Worm (Caenorhabditis elegans) whole organism, young adult: ENCODE data around the gene hcp-3.
A peak's percentile ranks its signal among the peaks of the same experiment; 100 is the strongest.

ENCODE experiments used
- C17E4.6 ChIP-seq: fragments of 200-800 bp; sonication (Bioruptor generic); IDR thresholded peaks from 2 replicates; pipeline ENCODE4 v1.3.6; 2022; ENCODE audit warnings: missing genetic modification reagents, missing genetic modification characterization, missing compliant biosample characterization
- D2030.7 ChIP-seq: fragments of 200-800 bp; sonication (Bioruptor generic); IDR thresholded peaks from 2 replicates; pipeline ENCODE4 v1.3.6; 2022; ENCODE audit warnings: missing genetic modification reagents, missing genetic modification characterization, missing compliant biosample characterization
- F23B12.7 ChIP-seq: sonication (generic microtip); optimal IDR thresholded peaks from 2 replicates; lab custom pipeline; 2017; ENCODE audit warnings: missing genetic modification characterization, mild to moderate bottlenecking, missing compliant biosample characterization, antibody characterized with exemption, moderate library complexity; ENCODE audit not compliant: insufficient read depth
- F39B2.1 ChIP-seq: fragments of 200-800 bp; sonication (Bioruptor generic); IDR thresholded peaks from 2 replicates; pipeline ENCODE4 v1.3.6; 2022; ENCODE audit warnings: missing genetic modification reagents, missing genetic modification characterization, missing compliant biosample characterization
- F52B5.7 ChIP-seq: sonication (generic microtip); optimal IDR thresholded peaks from 2 replicates; lab custom pipeline; 2016; ENCODE audit warnings: mild to moderate bottlenecking, missing genetic modification characterization, missing compliant biosample characterization
- F57A8.1 ChIP-seq: fragments of 200-800 bp; sonication (Bioruptor generic); optimal IDR thresholded peaks from 2 replicates; lab custom pipeline; 2018; ENCODE audit warnings: mild to moderate bottlenecking, missing genetic modification characterization, moderate library complexity, missing compliant biosample characterization
- K11D2.4 ChIP-seq: fragments of 200-800 bp; sonication (Bioruptor generic); IDR thresholded peaks from 2 replicates; pipeline ENCODE4 v1.3.6; 2022; ENCODE audit warnings: missing genetic modification reagents, missing genetic modification characterization, missing compliant biosample characterization
- Y53G8AR.9 ChIP-seq: fragments of 200-800 bp; sonication (Bioruptor generic); conservative IDR thresholded peaks from 2 replicates; pipeline ENCODE4 v1.3.6; 2022; ENCODE audit warnings: missing genetic modification reagents, missing genetic modification characterization, missing compliant biosample characterization
- Y79H2A.3 ChIP-seq: fragments of 200-800 bp; sonication (Bioruptor generic); conservative IDR thresholded peaks from 2 replicates; pipeline ENCODE4 v1.3.6; 2022; ENCODE audit warnings: missing genetic modification reagents, missing genetic modification characterization, missing compliant biosample characterization
- Y95B8A.8 ChIP-seq: fragments of 200-800 bp; sonication (Bioruptor generic); IDR thresholded peaks from 2 replicates; pipeline ENCODE4 v1.3.6; 2022; ENCODE audit warnings: missing genetic modification reagents, missing genetic modification characterization, missing compliant biosample characterization
- bed-1 ChIP-seq: fragments of 200-800 bp; sonication (Bioruptor generic); IDR thresholded peaks from 2 replicates; pipeline ENCODE4 v1.3.6; 2022; ENCODE audit warnings: missing genetic modification reagents, missing genetic modification characterization, missing compliant biosample characterization
- bed-2 ChIP-seq: fragments of 200-800 bp; sonication (Bioruptor generic); IDR thresholded peaks from 2 replicates; pipeline ENCODE4 v1.3.6; 2022; ENCODE audit warnings: missing genetic modification reagents, missing genetic modification characterization, missing compliant biosample characterization
- cebp-1 ChIP-seq, 2 experiments: fragments of 200-800 bp in 1 of 2; sonication (Bioruptor generic) in 1 of 2; sonication (generic microtip) in 1 of 2; IDR thresholded peaks in 1 of 2; optimal IDR thresholded peaks in 1 of 2; 2 replicates each; pipeline versions ENCODE4 v1.3.6 to Lab custom; 2017 to 2022; ENCODE audit warnings: missing compliant biosample characterization in 2 of 2, missing genetic modification characterization in 2 of 2, mild to moderate bottlenecking in 1 of 2, missing genetic modification reagents in 1 of 2, moderate library complexity in 1 of 2
- cebp-2 ChIP-seq: fragments of 200-800 bp; sonication (Bioruptor generic); IDR thresholded peaks from 2 replicates; pipeline ENCODE4 v1.3.6; 2022; ENCODE audit warnings: missing genetic modification characterization, missing compliant biosample characterization
- dpff-1 ChIP-seq: sonication (generic microtip); optimal IDR thresholded peaks from 2 replicates; lab custom pipeline; 2017; ENCODE audit warnings: mild to moderate bottlenecking, missing genetic modification characterization, missing compliant biosample characterization
- egrh-3 ChIP-seq: fragments of 200-800 bp; sonication (Bioruptor generic); IDR thresholded peaks from 2 replicates; pipeline ENCODE4 v1.3.6; 2022; ENCODE audit warnings: missing genetic modification reagents, missing genetic modification characterization, missing compliant biosample characterization
- ets-4 ChIP-seq: fragments of 200-800 bp; sonication (Bioruptor generic); optimal IDR thresholded peaks from 2 replicates; lab custom pipeline; 2018; ENCODE audit warnings: mild to moderate bottlenecking, missing genetic modification characterization, missing compliant biosample characterization
- gei-17 ChIP-seq: fragments of 200-800 bp; sonication (Bioruptor generic); optimal IDR thresholded peaks from 2 replicates; lab custom pipeline; 2018; ENCODE audit warnings: mild to moderate bottlenecking, missing genetic modification characterization, missing compliant biosample characterization
- hlh-26 ChIP-seq: fragments of 200-800 bp; sonication (Bioruptor generic); conservative IDR thresholded peaks from 2 replicates; pipeline ENCODE4 v1.3.6; 2022; ENCODE audit warnings: missing genetic modification reagents, missing genetic modification characterization, missing compliant biosample characterization
- hmg-20 ChIP-seq: fragments of 200-800 bp; sonication (Bioruptor generic); IDR thresholded peaks from 2 replicates; pipeline ENCODE4 v1.3.6; 2022; ENCODE audit warnings: missing genetic modification reagents, missing genetic modification characterization, missing compliant biosample characterization
- lag-1 ChIP-seq: fragments of 200-800 bp; sonication (Bioruptor generic); IDR thresholded peaks from 2 replicates; pipeline ENCODE4 v1.3.6; 2022; ENCODE audit warnings: missing genetic modification reagents, missing genetic modification characterization, missing compliant biosample characterization
- lir-1 ChIP-seq: fragments of 200-800 bp; sonication (Bioruptor generic); conservative IDR thresholded peaks from 2 replicates; pipeline ENCODE4 v1.3.6; 2022; ENCODE audit warnings: missing genetic modification reagents, missing genetic modification characterization, missing compliant biosample characterization
- madf-10 ChIP-seq: sonication (generic microtip); optimal IDR thresholded peaks from 2 replicates; lab custom pipeline; 2016; ENCODE audit warnings: mild to moderate bottlenecking, missing genetic modification characterization, missing compliant biosample characterization
- madf-3 ChIP-seq: fragments of 200-800 bp; sonication (Bioruptor generic); IDR thresholded peaks from 2 replicates; pipeline ENCODE4 v1.3.6; 2022; ENCODE audit warnings: missing genetic modification reagents, missing genetic modification characterization, missing compliant biosample characterization
- mes-4 ChIP-seq: sonication (generic microtip); optimal IDR thresholded peaks from 2 replicates; lab custom pipeline; 2016; ENCODE audit warnings: missing genotype, missing genetic modification characterization, missing compliant biosample characterization
- nhr-179 ChIP-seq: sonication (generic microtip); optimal IDR thresholded peaks from 2 replicates; lab custom pipeline; 2016; ENCODE audit warnings: mild to moderate bottlenecking, missing genetic modification characterization, missing compliant biosample characterization
- nhr-80 ChIP-seq: sonication (generic microtip); optimal IDR thresholded peaks from 2 replicates; lab custom pipeline; 2016; ENCODE audit warnings: missing genetic modification characterization, missing compliant biosample characterization
- snpc-3.4 ChIP-seq: sonication (generic microtip); optimal IDR thresholded peaks from 2 replicates; lab custom pipeline; 2017; ENCODE audit warnings: missing genetic modification characterization, mild to moderate bottlenecking, missing compliant biosample characterization, antibody characterized with exemption, moderate library complexity, missing genotype, missing genetic modification reagents
- zfh-2 ChIP-seq: fragments of 200-800 bp; sonication (Bioruptor generic); conservative IDR thresholded peaks from 2 replicates; pipeline ENCODE4 v1.3.6; 2022; ENCODE audit warnings: missing genetic modification reagents, missing genetic modification characterization, missing compliant biosample characterization
- zim-3 ChIP-seq: sonication (generic microtip); optimal IDR thresholded peaks from 2 replicates; lab custom pipeline; 2017; ENCODE audit warnings: mild to moderate bottlenecking, missing genetic modification characterization, moderate library complexity, missing compliant biosample characterization
- ztf-18 ChIP-seq: sonication (generic microtip); optimal IDR thresholded peaks from 2 replicates; lab custom pipeline; 2016; ENCODE audit warnings: missing genotype, mild to moderate bottlenecking, missing genetic modification characterization, missing compliant biosample characterization
- ztf-22 ChIP-seq: fragments of 200-800 bp; sonication (Bioruptor generic); optimal IDR thresholded peaks from 2 replicates; lab custom pipeline; 2018; ENCODE audit warnings: mild to moderate bottlenecking, missing genetic modification characterization, moderate library complexity, missing compliant biosample characterization
- ztf-25 ChIP-seq: fragments of 200-800 bp; sonication (Bioruptor generic); IDR thresholded peaks from 2 replicates; pipeline ENCODE4 v1.3.6; 2022; ENCODE audit warnings: missing genetic modification reagents, missing genetic modification characterization, missing compliant biosample characterization

Gene hcp-3

DNA sequence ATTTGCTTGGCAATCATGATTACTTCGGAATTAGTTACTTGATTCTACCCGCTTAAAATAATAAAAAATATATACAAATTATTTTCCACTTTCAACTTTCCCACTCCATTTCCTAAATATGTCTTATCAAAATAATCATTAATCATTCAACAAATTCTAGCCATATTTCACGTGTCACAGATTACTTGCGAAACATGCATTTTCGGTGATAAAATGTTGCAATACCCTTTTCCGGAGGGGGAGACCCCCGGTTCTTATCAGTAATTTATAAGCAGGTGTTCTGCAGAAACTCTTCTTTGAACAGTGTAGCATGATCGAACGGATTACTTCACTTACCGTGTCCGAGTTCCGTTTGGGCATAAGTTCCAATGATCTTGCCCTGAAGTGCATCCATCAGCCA lies 26.1 kb downstream of the hcp-3 start:
- no peak for TF ChIP-seq cebp-1 (GFP tag; IDR thresholded peaks at IDR 0.05; lab: Robert Waterston, UW)
- peak; percentile 54 for TF ChIP-seq cebp-1 (tag; optimal IDR thresholded peaks at IDR 0.05; lab: Kevin White, UChicago)
- peak; percentile 80 for TF ChIP-seq nhr-80 (tag; lab: Kevin White, UChicago)
- peak; percentile 24 for TF ChIP-seq ets-4
- no peak for TF ChIP-seq F39B2.1

ce11 chrIII:9585314-9585713 lies 31.0 kb downstream of the hcp-3 start:
- TF ChIP-seq Y53G8AR.9 (GFP tag; lab: Robert Waterston, UW) (no peak), C17E4.6 (GFP tag; lab: Robert Waterston, UW) (no peak), D2030.7 (no peak)

DNA sequence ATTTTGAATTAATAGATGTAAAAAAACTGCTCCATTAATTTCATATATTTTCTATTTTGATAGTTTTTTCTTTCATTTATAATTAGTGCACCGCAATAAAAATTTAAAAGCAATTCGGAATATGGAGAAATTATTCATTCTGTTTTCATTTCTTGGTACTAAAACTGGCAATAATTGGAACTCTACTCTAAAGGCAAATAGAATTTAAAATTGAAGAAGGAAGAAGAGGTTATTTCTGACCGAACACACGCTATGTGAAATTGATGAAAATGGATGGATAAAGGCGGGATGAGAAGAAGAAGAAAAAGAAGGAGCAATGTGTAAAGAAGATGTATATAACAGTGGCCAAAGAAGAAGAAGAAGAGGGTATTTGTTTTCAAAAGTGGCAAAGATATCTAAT lies 33.0 kb downstream of the hcp-3 start:
- no peak for TF ChIP-seq F52B5.7 (tag; lab: Kevin White, UChicago)
- no peak for TF ChIP-seq hmg-20 (GFP tag; lab: Robert Waterston, UW)
- TF ChIP-seq ztf-18 (tag; lab: Kevin White, UChicago) = no peak
- no peak for TF ChIP-seq Y95B8A.8 (GFP tag; lab: Robert Waterston, UW)
- no peak for TF ChIP-seq F57A8.1 (GFP tag; lab: Kevin White, UChicago)
- TF ChIP-seq hlh-26 (GFP tag; lab: Robert Waterston, UW) = no peak
- TF ChIP-seq snpc-3.4 = no peak
- TF ChIP-seq zim-3 (tag; lab: Kevin White, UChicago) = no peak
- TF ChIP-seq egrh-3 = no peak
- no peak for TF ChIP-seq cebp-2 (GFP tag; lab: Robert Waterston, UW)
- no peak for TF ChIP-seq gei-17 (GFP tag; lab: Kevin White, UChicago)
- TF ChIP-seq Y79H2A.3 (GFP tag; lab: Robert Waterston, UW) = no peak
- no peak for TF ChIP-seq K11D2.4 (GFP tag; lab: Robert Waterston, UW)
- no peak for TF ChIP-seq lir-1
- no peak for TF ChIP-seq lag-1
- TF ChIP-seq mes-4 = no peak
- TF ChIP-seq dpff-1 (tag; lab: Kevin White, UChicago) = no peak
- TF ChIP-seq F23B12.7 (tag; lab: Kevin White, UChicago) = no peak
- TF ChIP-seq ztf-22 (GFP tag; lab: Kevin White, UChicago) = no peak
- TF ChIP-seq ztf-25 (GFP tag; lab: Robert Waterston, UW) = no peak

- no peak for TF ChIP-seq bed-1 (GFP tag; lab: Robert Waterston, UW)
- no peak for TF ChIP-seq bed-2 (GFP tag; lab: Robert Waterston, UW)
- no peak for TF ChIP-seq madf-3 (GFP tag; lab: Robert Waterston, UW)
- TF ChIP-seq zfh-2 = no peak
- TF ChIP-seq nhr-179 (tag; lab: Kevin White, UChicago) = no peak
- no peak for TF ChIP-seq madf-10 (tag; lab: Kevin White, UChicago)
Measured at ce11 chrIII:9582240-9582639, 34.0 kb downstream of the hcp-3 start, which contains the start of gene C48B4.3. C48B4.3 (minus strand) TSS chrIII:9582388.
